Worm (Caenorhabditis elegans): Measurements from ENCODE around the gene C42D4.18.

The C42D4.18 gene

DNA sequence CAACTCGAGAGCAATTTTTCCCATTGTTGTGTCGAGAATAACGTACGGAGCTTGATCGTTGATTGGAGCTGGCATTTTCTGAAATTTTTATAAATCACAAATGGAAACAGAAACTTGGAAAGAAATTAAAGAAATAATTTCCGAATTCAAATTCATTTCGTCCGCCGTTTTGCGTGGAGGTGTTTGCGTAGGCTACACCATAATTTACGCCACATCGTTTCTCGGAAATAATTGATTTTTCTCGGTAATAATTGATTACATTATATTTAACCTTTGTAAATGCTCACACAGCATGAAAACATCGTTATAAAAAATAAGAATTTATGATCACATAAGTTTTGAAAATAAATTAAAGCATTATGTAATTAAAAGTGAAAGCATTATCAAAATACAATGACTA is 33.4 kb upstream of the C42D4.18 start, which contains the start of gene cyn-12:
Gene cyn-12, minus strand, starts transcription at position 78 of the 400 bp plus-strand sequence.
- TF ChIP-seq nhr-12 (tag; optimal IDR thresholded peaks at IDR 0.05) (no peak), nhr-23 (tag; optimal IDR thresholded peaks at IDR 0.05) (peak; percentile 36), ceh-28 (tag; optimal IDR thresholded peaks at IDR 0.05) (peak; percentile 66), hmg-11 (tag; optimal IDR thresholded peaks at IDR 0.05) (peak; percentile 40), pqm-1 (tag; optimal IDR thresholded peaks at IDR 0.05) (peak; percentile 6)

DNA sequence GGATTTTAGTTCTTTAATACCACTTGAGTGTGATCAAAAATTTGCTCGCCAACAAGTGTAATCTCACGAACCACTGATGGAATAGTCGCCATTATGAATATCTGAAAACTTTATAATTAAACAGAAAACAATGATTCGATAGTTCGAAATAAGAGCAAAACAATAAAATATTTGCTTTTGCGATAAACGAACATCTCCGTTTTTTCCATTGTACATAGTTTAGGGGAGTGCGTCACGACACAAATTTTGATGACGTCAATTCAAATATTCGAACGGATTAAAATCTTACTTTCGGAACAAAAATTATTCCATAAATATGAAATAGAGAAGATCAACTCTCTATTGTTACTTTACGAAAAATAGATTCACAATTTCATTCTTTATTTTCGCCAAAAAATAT is 32.6 kb upstream of the C42D4.18 start, which contains the start of gene mutd-1:
Gene mutd-1, minus strand, starts transcription at position 101 of the 400 bp plus-strand sequence.
- TF ChIP-seq zag-1 (tag; optimal IDR thresholded peaks at IDR 0.05) (no peak), daf-12 (tag; optimal IDR thresholded peaks at IDR 0.05) (no peak), lin-39 (tag; optimal IDR thresholded peaks at IDR 0.05) (no peak), ceh-16 (tag; optimal IDR thresholded peaks at IDR 0.05) (no peak), eor-1 (tag; optimal IDR thresholded peaks at IDR 0.05) (no peak), lin-15B (tag; optimal IDR thresholded peaks at IDR 0.05) (no peak), elt-2 (tag; optimal IDR thresholded peaks at IDR 0.05) (no peak), hmg-11 (tag; optimal IDR thresholded peaks at IDR 0.05) (no peak), fkh-10 (GFP tag; optimal IDR thresholded peaks at IDR 0.05) (no peak), nhr-25 (tag; optimal IDR thresholded peaks at IDR 0.05) (no peak), jun-1 (tag; optimal IDR thresholded peaks at IDR 0.05) (no peak), mdl-1 (tag; optimal IDR thresholded peaks at IDR 0.05) (no peak)

DNA sequence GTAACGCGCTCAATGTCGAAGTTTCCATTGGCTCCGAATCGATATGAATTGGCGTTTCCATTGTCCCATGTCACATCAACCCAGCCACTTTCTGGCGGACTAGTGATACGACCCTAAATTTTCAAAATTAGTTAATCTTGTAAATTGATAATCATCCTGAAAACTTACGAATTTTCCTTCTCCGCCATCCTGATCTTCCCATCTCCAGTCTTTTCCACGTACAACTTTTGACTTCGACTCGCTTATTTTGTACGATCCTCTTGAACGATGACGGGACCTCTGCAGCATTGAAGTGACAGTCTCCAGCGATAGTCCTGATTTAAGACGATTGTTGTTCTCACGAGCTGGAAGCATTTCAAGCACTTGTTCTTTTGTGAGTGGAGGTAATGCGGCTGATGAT is 27.4 kb upstream of the C42D4.18 start:
- no peak for TF ChIP-seq pha-4 (tag; optimal IDR thresholded peaks at IDR 0.05)
- TF ChIP-seq ztf-4 (tag; optimal IDR thresholded peaks at IDR 0.05) = no peak
- TF ChIP-seq fos-1 (tag; optimal IDR thresholded peaks at IDR 0.05) = no peak
- no peak for TF ChIP-seq elt-2 (tag; optimal IDR thresholded peaks at IDR 0.05)
- TF ChIP-seq lin-39 (tag; optimal IDR thresholded peaks at IDR 0.05) = no peak
- no peak for TF ChIP-seq lsy-12 (tag; optimal IDR thresholded peaks at IDR 0.05)
- no peak for TF ChIP-seq hmg-11 (tag; optimal IDR thresholded peaks at IDR 0.05)
- no peak for TF ChIP-seq ztf-11 (tag; optimal IDR thresholded peaks at IDR 0.05)
- TF ChIP-seq nhr-76 (tag; optimal IDR thresholded peaks at IDR 0.05) = no peak
- TF ChIP-seq ceh-16 (tag; optimal IDR thresholded peaks at IDR 0.05) = no peak
- no peak for TF ChIP-seq mml-1 (tag; optimal IDR thresholded peaks at IDR 0.05)
- no peak for TF ChIP-seq nhr-23 (tag; optimal IDR thresholded peaks at IDR 0.05)

DNA sequence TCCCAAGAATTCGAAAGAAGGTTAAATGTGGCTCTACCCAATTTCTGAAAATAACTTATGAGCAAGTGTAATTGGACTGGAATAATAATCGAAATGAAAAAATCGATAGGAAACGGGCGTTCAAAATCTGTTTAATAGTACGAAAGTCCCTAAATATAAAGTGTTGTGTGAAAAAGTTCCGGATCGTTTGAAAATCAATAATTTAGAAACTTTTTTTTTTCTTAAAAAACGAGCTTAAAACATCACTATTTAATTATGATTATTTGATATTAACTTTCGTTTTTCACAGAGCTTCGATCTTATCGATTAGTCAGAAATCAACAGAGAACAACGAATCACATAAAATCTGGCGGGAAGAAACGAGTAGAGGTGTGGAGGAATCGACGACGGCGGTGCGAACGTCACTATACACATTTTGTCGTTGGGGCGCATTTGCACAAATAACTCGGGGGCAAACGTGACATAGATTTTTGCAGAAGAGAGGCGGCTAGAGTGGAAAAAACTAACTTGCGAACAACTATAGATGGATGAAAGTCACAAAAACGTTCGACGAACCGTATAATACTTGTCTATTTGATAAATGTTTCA is 21.8 kb upstream of the C42D4.18 start, which contains the start of gene hecd-1:
Gene hecd-1, minus strand, starts transcription at position 51 of the 588 bp plus-strand sequence.
- peak; percentile 7 for TF ChIP-seq nhr-25 (tag; optimal IDR thresholded peaks at IDR 0.05)
- no peak for TF ChIP-seq fos-1 (tag; optimal IDR thresholded peaks at IDR 0.05)
- TF ChIP-seq mdl-1 (tag; optimal IDR thresholded peaks at IDR 0.05) = no peak
- peak; percentile 30 for TF ChIP-seq lin-15B (tag; optimal IDR thresholded peaks at IDR 0.05)
- TF ChIP-seq nhr-43 (tag; optimal IDR thresholded peaks at IDR 0.05; ENCODE audit: poor library complexity, severe bottlenecking) = no peak
- no peak for TF ChIP-seq lin-39 (tag; optimal IDR thresholded peaks at IDR 0.05)
- TF ChIP-seq ZK546.5 (tag; optimal IDR thresholded peaks at IDR 0.05) = no peak

DNA sequence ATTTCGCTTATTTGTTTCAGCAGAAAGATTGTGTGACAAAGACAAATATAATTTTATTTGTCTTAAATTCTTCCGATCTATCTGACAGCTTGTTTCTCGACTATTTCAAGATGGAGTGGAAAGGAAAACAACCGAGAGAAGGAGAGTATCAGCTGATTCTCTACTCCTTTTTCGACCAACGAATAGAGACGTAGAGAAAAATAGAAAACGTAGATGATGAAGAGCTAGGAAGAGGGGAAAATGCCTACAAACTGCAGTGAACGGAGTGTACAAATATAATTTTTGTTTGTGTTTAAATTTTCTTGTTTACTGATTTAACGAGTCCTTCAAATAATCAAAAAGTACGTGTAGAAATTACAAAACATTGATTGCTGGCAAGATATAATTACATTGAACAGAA is 18.9 kb upstream of the C42D4.18 start:
- TF ChIP-seq nhr-11 (tag; optimal IDR thresholded peaks at IDR 0.05) (no peak), snpc-4 (tag; optimal IDR thresholded peaks at IDR 0.05) (peak; percentile 55), elt-2 (tag; optimal IDR thresholded peaks at IDR 0.05) (peak; percentile 11), daf-12 (tag; optimal IDR thresholded peaks at IDR 0.05) (no peak), fkh-10 (GFP tag; optimal IDR thresholded peaks at IDR 0.05) (no peak), unc-62 (GFP tag; optimal IDR thresholded peaks at IDR 0.05) (no peak), pqm-1 (tag; optimal IDR thresholded peaks at IDR 0.05) (no peak), lin-15B (tag; optimal IDR thresholded peaks at IDR 0.05) (peak; percentile 8), nhr-23 (tag; optimal IDR thresholded peaks at IDR 0.05) (no peak), R02D3.7 (tag; optimal IDR thresholded peaks at IDR 0.05) (no peak), ceh-16 (tag; optimal IDR thresholded peaks at IDR 0.05) (no peak), ceh-28 (tag; optimal IDR thresholded peaks at IDR 0.05) (no peak), aly-2 (tag; optimal IDR thresholded peaks at IDR 0.05) (no peak), nhr-25 (tag; optimal IDR thresholded peaks at IDR 0.05) (no peak), nhr-76 (tag; optimal IDR thresholded peaks at IDR 0.05) (no peak), skn-1 (tag; optimal IDR thresholded peaks at IDR 0.05) (no peak), mml-1 (tag; optimal IDR thresholded peaks at IDR 0.05) (no peak), tbx-2 (tag; optimal IDR thresholded peaks at IDR 0.05) (no peak), pha-4 (tag; optimal IDR thresholded peaks at IDR 0.05) (peak; percentile 90), elt-3 (tag; optimal IDR thresholded peaks at IDR 0.05) (no peak), nhr-12 (tag; optimal IDR thresholded peaks at IDR 0.05) (no peak), ztf-11 (tag; optimal IDR thresholded peaks at IDR 0.05) (no peak), egl-27 (tag; optimal IDR thresholded peaks at IDR 0.05) (no peak), unc-39 (tag; optimal IDR thresholded peaks at IDR 0.05) (no peak), fos-1 (tag; optimal IDR thresholded peaks at IDR 0.05) (no peak), ceh-82 (tag; optimal IDR thresholded peaks at IDR 0.05) (no peak), nhr-28 (tag; optimal IDR thresholded peaks at IDR 0.05) (no peak), eor-1 (tag; optimal IDR thresholded peaks at IDR 0.05) (no peak), lin-39 (tag; optimal IDR thresholded peaks at IDR 0.05) (no peak), ama-1 (optimal IDR thresholded peaks at IDR 0.05) (no peak), mdl-1 (tag; optimal IDR thresholded peaks at IDR 0.05) (no peak), hmg-11 (tag; optimal IDR thresholded peaks at IDR 0.05) (peak; percentile 33), nfya-1 (tag; optimal IDR thresholded peaks at IDR 0.05; ENCODE audit: insufficient read depth) (peak; percentile 32), jun-1 (tag; optimal IDR thresholded peaks at IDR 0.05) (no peak), zag-1 (tag; optimal IDR thresholded peaks at IDR 0.05) (no peak), fkh-2 (tag; optimal IDR thresholded peaks at IDR 0.05) (no peak)

Measured in whole organism, L3 larva.